Worm (Caenorhabditis elegans) whole organism, late embryonic: Measurements from ENCODE around the gene Y32B12C.1.

Experiments used
- C38D4.7 ChIP-seq: fragments of 200-800 bp; sonication (Bioruptor generic); optimal IDR thresholded peaks from 2 replicates; lab custom pipeline; 2018; ENCODE audit warnings: mild to moderate bottlenecking, missing genetic modification characterization, moderate library complexity, missing compliant biosample characterization
- F13H6.1 ChIP-seq: sonication (generic microtip); optimal IDR thresholded peaks from 2 replicates; lab custom pipeline; 2016; ENCODE audit warnings: missing genetic modification characterization, missing compliant biosample characterization
- K09A11.1 ChIP-seq: sonication (generic microtip); optimal IDR thresholded peaks from 2 replicates; lab custom pipeline; 2017; ENCODE audit warnings: antibody characterized with exemption, mild to moderate bottlenecking, missing genetic modification characterization, missing compliant biosample characterization; ENCODE audit not compliant: insufficient read depth
- ahr-1 ChIP-seq: sonication (generic microtip); optimal IDR thresholded peaks from 2 replicates; lab custom pipeline; 2016; ENCODE audit warnings: missing genetic modification characterization, missing compliant biosample characterization
- ceh-14 ChIP-seq: sonication (generic microtip); optimal IDR thresholded peaks from 2 replicates; lab custom pipeline; 2016; ENCODE audit warnings: missing genotype, missing genetic modification characterization, missing compliant biosample characterization
- ceh-18 ChIP-seq: sonication (generic microtip); optimal IDR thresholded peaks from 2 replicates; lab custom pipeline; 2016; ENCODE audit warnings: missing genetic modification characterization, missing compliant biosample characterization
- ceh-2 ChIP-seq: sonication (generic microtip); optimal IDR thresholded peaks from 2 replicates; lab custom pipeline; 2016; ENCODE audit warnings: missing genotype, missing genetic modification characterization, missing compliant biosample characterization
- ceh-24 ChIP-seq: sonication (generic microtip); optimal IDR thresholded peaks from 2 replicates; lab custom pipeline; 2016; ENCODE audit warnings: mild to moderate bottlenecking, missing genetic modification characterization, missing compliant biosample characterization
- ceh-31 ChIP-seq: sonication (generic microtip); optimal IDR thresholded peaks from 2 replicates; lab custom pipeline; 2016; ENCODE audit warnings: missing genetic modification characterization, missing compliant biosample characterization
- ceh-45 ChIP-seq: fragments of 200-800 bp; sonication (Bioruptor generic); IDR thresholded peaks from 2 replicates; pipeline ENCODE4 v1.3.6; 2022; ENCODE audit warnings: missing genetic modification reagents, missing genetic modification characterization, missing compliant biosample characterization
- che-1 ChIP-seq: sonication (generic microtip); optimal IDR thresholded peaks from 2 replicates; lab custom pipeline; 2016; ENCODE audit warnings: mild to moderate bottlenecking, missing genetic modification characterization, missing compliant biosample characterization
- dmd-4 ChIP-seq: sonication (generic microtip); optimal IDR thresholded peaks from 2 replicates; lab custom pipeline; 2016; ENCODE audit warnings: borderline replicate concordance, missing genetic modification characterization, missing compliant biosample characterization
- dve-1 ChIP-seq: sonication (generic microtip); optimal IDR thresholded peaks from 2 replicates; lab custom pipeline; 2017; ENCODE audit warnings: antibody characterized with exemption, mild to moderate bottlenecking, missing genetic modification characterization, missing compliant biosample characterization
- elt-2 ChIP-seq: sonication (generic microtip); optimal IDR thresholded peaks from 2 replicates; lab custom pipeline; 2016; ENCODE audit warnings: missing genetic modification reagents, missing genetic modification characterization, missing compliant biosample characterization
- elt-4 ChIP-seq: sonication (generic microtip); optimal IDR thresholded peaks from 2 replicates; lab custom pipeline; 2016; ENCODE audit warnings: missing genetic modification characterization, missing compliant biosample characterization
- ets-4 ChIP-seq: sonication (generic microtip); optimal IDR thresholded peaks from 2 replicates; lab custom pipeline; 2016; ENCODE audit warnings: missing genetic modification characterization, missing compliant biosample characterization
- eyg-1 ChIP-seq: sonication (generic microtip); optimal IDR thresholded peaks from 2 replicates; lab custom pipeline; 2016; ENCODE audit warnings: missing genotype, missing genetic modification characterization, missing compliant biosample characterization
- fax-1 ChIP-seq: sonication (generic microtip); optimal IDR thresholded peaks from 2 replicates; lab custom pipeline; 2016; ENCODE audit warnings: missing genotype, missing genetic modification characterization, missing compliant biosample characterization
- gmeb-2 ChIP-seq: sonication (generic microtip); optimal IDR thresholded peaks from 2 replicates; lab custom pipeline; 2016; ENCODE audit warnings: missing genetic modification characterization, inconsistent platforms, missing compliant biosample characterization
- hlh-13 ChIP-seq: fragments of 200-800 bp; sonication (Bioruptor generic); optimal IDR thresholded peaks from 2 replicates; lab custom pipeline; 2018; ENCODE audit warnings: mild to moderate bottlenecking, missing genetic modification characterization, missing compliant biosample characterization
- hlh-6 ChIP-seq: sonication (generic microtip); optimal IDR thresholded peaks from 2 replicates; lab custom pipeline; 2016; ENCODE audit warnings: missing genotype, missing genetic modification characterization, missing compliant biosample characterization
- hlh-8 ChIP-seq: sonication (generic microtip); optimal IDR thresholded peaks from 2 replicates; lab custom pipeline; 2016; ENCODE audit warnings: missing genotype, missing genetic modification characterization, missing compliant biosample characterization
- lin-11 ChIP-seq: fragments of 200-800 bp; sonication (Bioruptor generic); optimal IDR thresholded peaks from 2 replicates; lab custom pipeline; 2018; ENCODE audit warnings: mild to moderate bottlenecking, missing genetic modification characterization, missing compliant biosample characterization
- nfya-1 ChIP-seq: sonication (generic microtip); optimal IDR thresholded peaks from 2 replicates; lab custom pipeline; 2017; ENCODE audit warnings: missing genetic modification characterization, mild to moderate bottlenecking, missing compliant biosample characterization, antibody characterized with exemption, moderate library complexity
- npax-4 ChIP-seq: sonication (generic microtip); optimal IDR thresholded peaks from 2 replicates; lab custom pipeline; 2016; ENCODE audit warnings: missing genetic modification characterization, missing compliant biosample characterization
- pag-3 ChIP-seq: sonication (generic microtip); optimal IDR thresholded peaks from 2 replicates; lab custom pipeline; 2016; ENCODE audit warnings: missing compliant biosample characterization, missing genetic modification characterization, borderline replicate concordance
- pat-9 ChIP-seq: fragments of 200-800 bp; sonication (Bioruptor generic); optimal IDR thresholded peaks from 2 replicates; lab custom pipeline; 2018; ENCODE audit warnings: mild to moderate bottlenecking, missing genetic modification characterization, moderate library complexity, missing compliant biosample characterization
- pax-1 ChIP-seq: fragments of 150-350 bp; optimal IDR thresholded peaks from 2 replicates; lab custom pipeline; 2014; ENCODE audit warnings: missing biosample characterization, missing genetic modification characterization
- pha-2 ChIP-seq: sonication (generic microtip); optimal IDR thresholded peaks from 2 replicates; lab custom pipeline; 2017; ENCODE audit warnings: mild to moderate bottlenecking, missing genetic modification characterization, missing compliant biosample characterization
- pha-4 ChIP-seq: fragments of 150-350 bp; optimal IDR thresholded peaks from 2 replicates; lab custom pipeline; 2018; ENCODE audit warnings: missing biosample characterization, missing genetic modification reagents, missing genetic modification characterization
- sdc-2 ChIP-seq: sonication (generic microtip); optimal IDR thresholded peaks from 2 replicates; lab custom pipeline; 2016; ENCODE audit warnings: missing genotype, missing genetic modification characterization, missing compliant biosample characterization
- sox-4 ChIP-seq: sonication (generic microtip); optimal IDR thresholded peaks from 2 replicates; lab custom pipeline; 2017; ENCODE audit warnings: mild to moderate bottlenecking, missing genetic modification characterization, inconsistent platforms, missing compliant biosample characterization
- syd-9 ChIP-seq: sonication (generic microtip); optimal IDR thresholded peaks from 2 replicates; lab custom pipeline; 2016; ENCODE audit warnings: mild to moderate bottlenecking, missing genetic modification characterization, moderate library complexity, missing compliant biosample characterization
- unc-3 ChIP-seq, 2 experiments: fragments of 200-800 bp in 1 of 2; sonication (Bioruptor generic) in 1 of 2; sonication (generic microtip) in 1 of 2; conservative IDR thresholded peaks in 1 of 2; optimal IDR thresholded peaks in 1 of 2; 2 replicates each; pipeline versions ENCODE4 v1.3.6 to Lab custom; 2016 to 2022; ENCODE audit warnings: missing compliant biosample characterization in 2 of 2, missing genetic modification characterization in 2 of 2, missing genetic modification reagents in 1 of 2
- unc-42 ChIP-seq: sonication (generic microtip); optimal IDR thresholded peaks from 2 replicates; lab custom pipeline; 2016; ENCODE audit warnings: missing genotype, missing genetic modification characterization, missing compliant biosample characterization
- unc-55 ChIP-seq: sonication (generic microtip); optimal IDR thresholded peaks from 2 replicates; lab custom pipeline; 2017; ENCODE audit warnings: missing biosample characterization, missing genetic modification reagents, missing genetic modification characterization
- unc-86 ChIP-seq: sonication (generic microtip); optimal IDR thresholded peaks from 2 replicates; lab custom pipeline; 2016; ENCODE audit warnings: missing genetic modification characterization, missing compliant biosample characterization
- zip-5 ChIP-seq: sonication (generic microtip); optimal IDR thresholded peaks from 2 replicates; lab custom pipeline; 2016; ENCODE audit warnings: missing genetic modification characterization, missing compliant biosample characterization

Y32B12C.1 gene

DNA sequence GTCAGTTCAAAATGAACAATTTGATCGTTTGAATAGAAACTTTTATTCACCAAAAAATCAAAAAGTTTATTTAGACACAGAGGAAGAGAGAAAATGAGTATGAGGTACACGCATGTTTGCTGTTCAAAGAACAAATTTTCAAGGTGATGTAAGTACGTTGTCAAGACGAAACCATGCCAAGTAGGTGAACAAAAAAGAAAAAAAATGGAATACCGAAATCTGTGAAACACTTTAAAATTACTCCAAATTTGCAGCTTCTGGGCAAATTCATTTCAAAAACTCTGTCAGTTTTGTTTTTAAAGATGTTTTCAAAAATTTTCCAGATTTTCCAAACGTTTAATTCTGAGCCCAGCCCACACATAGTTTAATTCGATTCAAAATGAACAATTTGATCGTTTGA lies 26.0 kb upstream of the Y32B12C.1 start, which contains the start of gene nhr-271:
nhr-271 (minus strand) TSS at position 101 of the 400 bp plus-strand sequence.
- TF ChIP-seq K09A11.1 (tag; lab: Kevin White, UChicago) (no peak), unc-55 (GFP tag; lab: Kevin White, UChicago) (no peak), unc-86 (no peak), ahr-1 (no peak), gmeb-2 (tag; lab: Kevin White, UChicago) (no peak), zip-5 (tag; lab: Kevin White, UChicago) (no peak), dve-1 (tag; lab: Kevin White, UChicago) (no peak), elt-4 (tag; lab: Kevin White, UChicago) (no peak), pag-3 (no peak), dmd-4 (tag; lab: Kevin White, UChicago) (no peak), sox-4 (no peak), elt-2 (no peak), che-1 (no peak), hlh-13 (GFP tag; lab: Kevin White, UChicago) (no peak), hlh-8 (tag; lab: Kevin White, UChicago) (no peak), pha-2 (no peak), F13H6.1 (tag; lab: Kevin White, UChicago) (no peak), ceh-14 (tag; lab: Kevin White, UChicago) (no peak)
- TF ChIP-seq, all 69 proteins: peak for 0

DNA sequence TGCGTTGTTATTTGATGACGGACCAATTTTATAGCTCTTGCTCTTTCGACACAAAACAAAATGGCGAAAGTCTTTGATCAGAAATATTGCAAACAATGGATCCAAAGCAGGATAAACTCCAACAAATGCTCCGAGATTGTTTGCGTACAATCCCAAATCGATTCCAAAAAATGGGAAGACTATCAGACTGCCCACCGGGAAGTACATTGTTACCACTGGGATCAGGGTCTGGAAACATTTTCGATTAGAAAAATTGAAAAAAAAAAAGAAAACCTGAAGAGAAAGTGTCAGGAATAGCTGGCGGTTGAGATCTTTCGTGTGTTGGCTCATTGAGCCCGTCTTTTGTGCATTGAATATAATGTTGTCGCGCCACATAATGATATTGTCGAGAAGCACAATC lies 25.4 kb upstream of the Y32B12C.1 start:
- TF ChIP-seq pha-2, result no peak
- no peak for TF ChIP-seq hlh-8 (tag; lab: Kevin White, UChicago)
- TF ChIP-seq unc-42 (tag; lab: Kevin White, UChicago), result no peak
- TF ChIP-seq nfya-1 (tag; lab: Kevin White, UChicago), result no peak
- TF ChIP-seq ceh-14 (tag; lab: Kevin White, UChicago), result no peak
- TF ChIP-seq pax-1 (tag; lab: Kevin White, UChicago), result no peak
- TF ChIP-seq eyg-1 (tag; lab: Kevin White, UChicago), result no peak
- no peak for TF ChIP-seq fax-1
- TF ChIP-seq elt-2, result no peak
- TF ChIP-seq ceh-18 (tag; lab: Kevin White, UChicago), result no peak
- no peak for TF ChIP-seq C38D4.7 (GFP tag; lab: Kevin White, UChicago)
- TF ChIP-seq unc-86, result no peak
- no peak for TF ChIP-seq ceh-2 (tag; lab: Kevin White, UChicago)
- no peak for TF ChIP-seq npax-4 (tag; lab: Kevin White, UChicago)
- no peak for TF ChIP-seq hlh-6 (tag; lab: Kevin White, UChicago)
- TF ChIP-seq pat-9 (tag; lab: Kevin White, UChicago), result no peak

DNA sequence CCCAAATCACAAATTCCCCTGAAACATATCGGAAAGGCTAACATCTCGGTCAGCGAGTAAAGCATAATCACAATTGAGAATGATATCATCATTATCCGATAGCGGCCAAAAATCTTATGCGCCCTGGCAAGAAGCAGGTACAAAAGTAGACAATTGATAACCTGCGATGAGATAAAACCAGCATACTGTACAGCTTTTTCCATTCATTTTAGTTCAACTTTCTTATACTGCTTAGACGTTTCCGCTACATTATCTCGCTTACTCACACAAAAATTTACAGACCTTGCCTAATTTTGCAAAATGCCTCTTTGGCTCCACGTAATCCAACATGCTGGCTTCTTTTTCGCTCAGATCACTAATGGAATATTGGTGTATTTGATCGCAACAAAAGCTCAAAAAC lies 23.4 kb upstream of the Y32B12C.1 start, which contains the start of gene str-150:
str-150 (plus strand) TSS at position 301 of the 400 bp plus-strand sequence.
- no peak for TF ChIP-seq syd-9 (tag; lab: Kevin White, UChicago)
- TF ChIP-seq ceh-31, result no peak
- no peak for TF ChIP-seq ceh-45 (GFP tag; lab: Robert Waterston, UW)
- TF ChIP-seq dmd-4 (tag; lab: Kevin White, UChicago), result no peak
- TF ChIP-seq ceh-24, result no peak
- no peak for TF ChIP-seq pha-4 (tag; lab: Kevin White, UChicago)
- no peak for TF ChIP-seq sdc-2 (tag; lab: Kevin White, UChicago)
- no peak for TF ChIP-seq lin-11
- no peak for TF ChIP-seq elt-4 (tag; lab: Kevin White, UChicago)
- TF ChIP-seq pag-3, result no peak
- no peak for TF ChIP-seq unc-3 (GFP tag; conservative IDR thresholded peaks at IDR 0.05; lab: Robert Waterston, UW)
- no peak for TF ChIP-seq unc-3 (tag; optimal IDR thresholded peaks at IDR 0.05; lab: Kevin White, UChicago)
- no peak for TF ChIP-seq ets-4
- TF ChIP-seq, all 69 proteins: peak for 0
